Worm (Caenorhabditis elegans) whole organism, late embryonic: Measurements from ENCODE around the gene tbc-17.

ENCODE experiments used
- ama-1 ChIP-seq: fragments of 150-350 bp; optimal IDR thresholded peaks from 2 replicates; lab custom pipeline; 2014
- ceh-18 ChIP-seq: sonication (generic microtip); optimal IDR thresholded peaks from 2 replicates; lab custom pipeline; 2016; ENCODE audit warnings: missing genetic modification characterization, missing compliant biosample characterization
- pha-2 ChIP-seq: sonication (generic microtip); optimal IDR thresholded peaks from 2 replicates; lab custom pipeline; 2017; ENCODE audit warnings: mild to moderate bottlenecking, missing genetic modification characterization, missing compliant biosample characterization

DNA sequence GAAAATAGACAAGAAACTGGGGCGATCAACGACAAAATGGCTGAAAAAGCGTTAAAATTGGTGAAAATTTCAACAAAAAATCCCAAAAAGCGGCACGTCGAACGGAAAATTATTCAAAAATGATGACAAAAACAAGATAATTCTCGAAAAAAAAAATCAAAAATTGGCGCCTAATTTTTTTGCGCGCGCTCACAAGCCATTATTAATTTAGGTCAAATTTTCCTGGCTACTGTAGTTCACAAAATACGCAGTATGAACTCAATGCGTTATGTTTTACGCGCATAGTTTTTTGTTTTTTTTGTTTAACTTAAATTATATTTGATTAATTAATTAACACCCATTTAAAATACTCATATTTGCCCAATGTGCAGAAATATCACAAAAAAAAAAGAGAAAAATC is 45.1 kb downstream of the tbc-17 start:
- TF ChIP-seq ama-1 (lab: Kevin White, UChicago) (no peak), pha-2 (no peak), ceh-18 (tag; lab: Kevin White, UChicago) (no peak)
